Fruit fly (Drosophila melanogaster) whole organism, embryonic: Measurements from ENCODE around the gene Tango5.
A peak's percentile ranks its signal among the peaks of the same experiment; 100 is the strongest.

Experiments used
- Adf1 ChIP-seq: fragments of 200-800 bp; sonication (Bioruptor generic); IDR thresholded peaks from 2 replicates; pipeline ENCODE4 v1.3.6; 2022; ENCODE audit warnings: missing biosample characterization, missing genetic modification characterization
- B-H1 ChIP-seq: fragments of 200-800 bp; sonication (Bioruptor generic); IDR thresholded peaks from 3 replicates; pipeline ENCODE4 v1.3.6; 2022; ENCODE audit warnings: missing biosample characterization, missing genetic modification characterization
- Blimp-1 ChIP-seq: fragments of 200-800 bp; sonication (Bioruptor generic); optimal IDR thresholded peaks from 3 replicates; lab custom pipeline; 2018; ENCODE audit warnings: missing biosample characterization, missing genetic modification characterization, mild to moderate bottlenecking, moderate library complexity, missing genetic modification reagents
- Bteb2 ChIP-seq: fragments of 200-800 bp; sonication (Bioruptor generic); optimal IDR thresholded peaks from 2 replicates; lab custom pipeline; 2016; ENCODE audit warnings: missing biosample characterization, missing genetic modification characterization
- CG10431 ChIP-seq: fragments of 200-800 bp; sonication (Bioruptor generic); optimal IDR thresholded peaks from 3 replicates; lab custom pipeline; 2018; ENCODE audit warnings: missing biosample characterization, mild to moderate bottlenecking, missing genetic modification characterization
- CG12155 ChIP-seq: fragments of 200-800 bp; sonication (Bioruptor generic); optimal IDR thresholded peaks from 3 replicates; lab custom pipeline; 2016; ENCODE audit warnings: missing biosample characterization, missing genetic modification characterization
- CG12219 ChIP-seq: fragments of 200-800 bp; sonication (Bioruptor generic); optimal IDR thresholded peaks from 3 replicates; lab custom pipeline; 2018; ENCODE audit warnings: missing biosample characterization, mild to moderate bottlenecking, missing genetic modification characterization
- CG14710 ChIP-seq: fragments of 200-800 bp; sonication (Bioruptor generic); optimal IDR thresholded peaks from 3 replicates; lab custom pipeline; 2019; ENCODE audit warnings: missing biosample characterization, mild to moderate bottlenecking, missing genetic modification characterization, moderate library complexity
- CG15479 ChIP-seq: fragments of 200-800 bp; sonication (Bioruptor generic); optimal IDR thresholded peaks from 3 replicates; lab custom pipeline; 2019; ENCODE audit warnings: missing biosample characterization, mild to moderate bottlenecking, missing genetic modification characterization, moderate library complexity
- CG17361 ChIP-seq: fragments of 200-800 bp; sonication (Bioruptor generic); IDR thresholded peaks from 3 replicates; pipeline ENCODE4 v1.3.6; 2022; ENCODE audit warnings: missing biosample characterization, missing genetic modification characterization
- CG17612 ChIP-seq: fragments of 200-800 bp; sonication (Bioruptor generic); IDR thresholded peaks from 2 replicates; pipeline ENCODE4 v1.3.6; 2022; ENCODE audit warnings: missing biosample characterization, missing genetic modification characterization
- CG18011 ChIP-seq: fragments of 200-800 bp; sonication (Bioruptor generic); optimal IDR thresholded peaks from 2 replicates; lab custom pipeline; 2017; ENCODE audit warnings: missing biosample characterization, missing genetic modification characterization, mild to moderate bottlenecking, moderate library complexity, missing genotype
- CG18476 ChIP-seq: fragments of 200-800 bp; sonication (Bioruptor generic); optimal IDR thresholded peaks from 2 replicates; lab custom pipeline; 2016; ENCODE audit warnings: missing biosample characterization, mild to moderate bottlenecking, missing genetic modification characterization
- CG2116 ChIP-seq: fragments of 200-800 bp; sonication (Bioruptor generic); optimal IDR thresholded peaks from 3 replicates; lab custom pipeline; 2018; ENCODE audit warnings: missing biosample characterization, mild to moderate bottlenecking, missing genetic modification characterization
- CG2202 ChIP-seq: fragments of 200-800 bp; sonication (Bioruptor generic); optimal IDR thresholded peaks from 2 replicates; lab custom pipeline; 2018; ENCODE audit warnings: missing biosample characterization, mild to moderate bottlenecking, missing genetic modification characterization
- CG31365 ChIP-seq: fragments of 200-800 bp; sonication (Bioruptor generic); optimal IDR thresholded peaks from 2 replicates; lab custom pipeline; 2018; ENCODE audit warnings: missing biosample characterization, mild to moderate bottlenecking, missing genetic modification characterization
- CG3407 ChIP-seq: fragments of 200-800 bp; sonication (Bioruptor generic); optimal IDR thresholded peaks from 2 replicates; lab custom pipeline; 2018; ENCODE audit warnings: missing biosample characterization, mild to moderate bottlenecking, missing genetic modification characterization
- CG3726 ChIP-seq: fragments of 200-800 bp; sonication (Bioruptor generic); IDR thresholded peaks from 3 replicates; pipeline ENCODE4, ENCODE4 v1.3.6; 2022; ENCODE audit warnings: missing biosample characterization, missing genetic modification characterization
- CG4282 ChIP-seq: fragments of 200-800 bp; sonication (Bioruptor generic); optimal IDR thresholded peaks from 2 replicates; lab custom pipeline; 2016; ENCODE audit warnings: missing biosample characterization, missing genetic modification characterization
- CG5953 ChIP-seq: fragments of 200-800 bp; sonication (Bioruptor generic); IDR thresholded peaks from 2 replicates; pipeline ENCODE4 v1.3.6; 2022; ENCODE audit warnings: missing biosample characterization, missing genetic modification characterization
- CG6813 ChIP-seq: fragments of 200-800 bp; sonication (Bioruptor generic); optimal IDR thresholded peaks from 2 replicates; lab custom pipeline; 2017; ENCODE audit warnings: missing biosample characterization, missing genetic modification characterization, mild to moderate bottlenecking, moderate library complexity, missing genetic modification reagents
- CG8388 ChIP-seq: fragments of 200-800 bp; sonication (Bioruptor generic); optimal IDR thresholded peaks from 2 replicates; lab custom pipeline; 2019; ENCODE audit warnings: missing biosample characterization, mild to moderate bottlenecking, missing genetic modification characterization, moderate library complexity
- CG9727 ChIP-seq: fragments of 200-800 bp; sonication (Bioruptor generic); optimal IDR thresholded peaks from 3 replicates; lab custom pipeline; 2017; ENCODE audit warnings: missing biosample characterization, mild to moderate bottlenecking, missing genetic modification characterization
- CG9876 ChIP-seq: fragments of 200-800 bp; sonication (Bioruptor generic); optimal IDR thresholded peaks from 2 replicates; lab custom pipeline; 2016; ENCODE audit warnings: missing biosample characterization, missing genetic modification characterization
- CTCF ChIP-seq: fragments of 200-800 bp; sonication (Bioruptor generic); optimal IDR thresholded peaks from 2 replicates; lab custom pipeline; 2017; ENCODE audit warnings: missing biosample characterization, mild to moderate bottlenecking, missing genetic modification characterization, moderate library complexity
- CrebB ChIP-seq: fragments of 200-800 bp; sonication (Bioruptor generic); optimal IDR thresholded peaks from 3 replicates; lab custom pipeline; 2018; ENCODE audit warnings: missing biosample characterization, mild to moderate bottlenecking, missing genetic modification characterization
- Dfd ChIP-seq, 2 experiments: fragments of >200 bp; optimal IDR thresholded peaks; 2 replicates each; lab custom pipeline; 2017; ENCODE audit warnings: missing biosample characterization in 2 of 2, missing genetic modification characterization in 2 of 2
- Doc3 ChIP-seq: fragments of 200-800 bp; sonication (Bioruptor generic); IDR thresholded peaks from 3 replicates; pipeline ENCODE4 v1.3.6; 2022; ENCODE audit warnings: missing biosample characterization, missing genetic modification characterization; ENCODE audit not compliant: partially characterized antibody
- Drgx ChIP-seq: fragments of 200-800 bp; sonication (Bioruptor generic); IDR thresholded peaks from 2 replicates; pipeline ENCODE4 v1.3.6; 2022; ENCODE audit warnings: missing biosample characterization, missing genetic modification characterization
- Ets65A ChIP-seq: fragments of 200-800 bp; sonication (Bioruptor generic); peaks from one replicate; lab custom pipeline; 2016; ENCODE audit warnings: missing biosample characterization, missing genetic modification characterization
- HmgD ChIP-seq: fragments of 200-800 bp; sonication (Bioruptor generic); optimal IDR thresholded peaks from 3 replicates; lab custom pipeline; 2016; ENCODE audit warnings: missing biosample characterization, missing genetic modification characterization
- HmgZ ChIP-seq: fragments of 200-800 bp; sonication (Bioruptor generic); optimal IDR thresholded peaks from 2 replicates; lab custom pipeline; 2018; ENCODE audit warnings: missing biosample characterization, mild to moderate bottlenecking, missing genetic modification characterization
- Lim3 ChIP-seq: fragments of 200-800 bp; sonication (Bioruptor generic); IDR thresholded peaks from 2 replicates; pipeline ENCODE4 v1.3.6; 2022; ENCODE audit warnings: missing biosample characterization, missing genetic modification characterization
- MESR4 ChIP-seq: fragments of 200-800 bp; sonication (Bioruptor generic); optimal IDR thresholded peaks from 2 replicates; lab custom pipeline; 2018; ENCODE audit warnings: missing biosample characterization, mild to moderate bottlenecking, missing genetic modification characterization, moderate library complexity
- Nf-YC ChIP-seq: fragments of 200-800 bp; optimal IDR thresholded peaks from 3 replicates; lab custom pipeline; 2019; ENCODE audit warnings: missing biosample characterization, mild to moderate bottlenecking, missing genetic modification characterization, moderate library complexity
- amos ChIP-seq: fragments of 200-800 bp; sonication (Bioruptor generic); IDR thresholded peaks from 2 replicates; pipeline ENCODE4 v1.3.6; 2022; ENCODE audit warnings: missing biosample characterization, missing genetic modification characterization; ENCODE audit not compliant: partially characterized antibody
- ato ChIP-seq: fragments of 200-800 bp; sonication (Bioruptor generic); IDR thresholded peaks from 2 replicates; pipeline ENCODE4 v1.3.6; 2022; ENCODE audit warnings: missing biosample characterization, missing genetic modification characterization; ENCODE audit not compliant: partially characterized antibody
- bab2 ChIP-seq: fragments of 200-800 bp; sonication (Bioruptor generic); optimal IDR thresholded peaks from 2 replicates; lab custom pipeline; 2016; ENCODE audit warnings: missing biosample characterization, missing genetic modification characterization
- cad ChIP-seq: fragments of >200 bp; optimal IDR thresholded peaks from 2 replicates; lab custom pipeline; 2017; ENCODE audit warnings: missing biosample characterization, missing genetic modification characterization
- chn ChIP-seq: fragments of 200-800 bp; sonication (Bioruptor generic); optimal IDR thresholded peaks from 2 replicates; lab custom pipeline; 2016; ENCODE audit warnings: missing biosample characterization, missing genetic modification characterization
- croc ChIP-seq: fragments of 200-800 bp; sonication (Bioruptor generic); conservative IDR thresholded peaks from 3 replicates; pipeline ENCODE4 v1.3.6; 2022; ENCODE audit warnings: missing biosample characterization, missing genetic modification characterization
- kah ChIP-seq: fragments of 200-800 bp; sonication (Bioruptor generic); optimal IDR thresholded peaks from 2 replicates; lab custom pipeline; 2018; ENCODE audit warnings: missing biosample characterization, mild to moderate bottlenecking, missing genetic modification characterization
- maf-S ChIP-seq: fragments of 200-800 bp; sonication (Bioruptor generic); optimal IDR thresholded peaks from 2 replicates; lab custom pipeline; 2016; ENCODE audit warnings: missing biosample characterization, missing genetic modification characterization
- pho ChIP-seq: fragments of 200-800 bp; sonication (Bioruptor generic); optimal IDR thresholded peaks from 2 replicates; lab custom pipeline; 2016; ENCODE audit warnings: missing biosample characterization, missing genetic modification characterization
- phol ChIP-seq: fragments of 200-800 bp; sonication (Bioruptor generic); optimal IDR thresholded peaks from 3 replicates; lab custom pipeline; 2018; ENCODE audit warnings: missing biosample characterization, mild to moderate bottlenecking, missing genetic modification characterization, moderate library complexity
- prd ChIP-seq, 3 experiments: fragments of >200 bp in 2 of 3; fragments of 200-800 bp in 1 of 3; sonication (Bioruptor generic) in 1 of 3; optimal IDR thresholded peaks in 2 of 3; IDR thresholded peaks in 1 of 3; 2 replicates in 2 of 3; 3 replicates in 1 of 3; pipeline versions ENCODE4 v1.3.6 to Lab custom; 2017 to 2022; ENCODE audit warnings: missing biosample characterization in 1 of 3, missing genetic modification characterization in 1 of 3
- sd ChIP-seq: fragments of 200-800 bp; sonication (Bioruptor generic); optimal IDR thresholded peaks from 3 replicates; lab custom pipeline; 2018; ENCODE audit warnings: missing biosample characterization, mild to moderate bottlenecking, missing genetic modification characterization, moderate library complexity
- slou ChIP-seq: fragments of 200-800 bp; sonication (Bioruptor generic); optimal IDR thresholded peaks from 3 replicates; lab custom pipeline; 2016; ENCODE audit warnings: missing biosample characterization, missing genetic modification characterization
- sr ChIP-seq: fragments of 200-800 bp; sonication (Bioruptor generic); IDR thresholded peaks from 3 replicates; pipeline ENCODE4 v1.3.6; 2022; ENCODE audit warnings: missing biosample characterization, missing genetic modification characterization
- stc ChIP-seq: fragments of 200-800 bp; sonication (Bioruptor generic); IDR thresholded peaks from 2 replicates; pipeline ENCODE4 v1.3.6; 2022; ENCODE audit warnings: missing biosample characterization, missing genetic modification characterization
- toy ChIP-seq: fragments of 200-800 bp; sonication (Bioruptor generic); IDR thresholded peaks from 2 replicates; pipeline ENCODE4 v1.3.6; 2022; ENCODE audit warnings: missing biosample characterization, missing genetic modification characterization
- usp ChIP-seq: fragments of >200 bp; optimal IDR thresholded peaks from 2 replicates; lab custom pipeline; 2017; ENCODE audit warnings: missing biosample characterization, missing genetic modification characterization

Tango5 gene

DNA sequence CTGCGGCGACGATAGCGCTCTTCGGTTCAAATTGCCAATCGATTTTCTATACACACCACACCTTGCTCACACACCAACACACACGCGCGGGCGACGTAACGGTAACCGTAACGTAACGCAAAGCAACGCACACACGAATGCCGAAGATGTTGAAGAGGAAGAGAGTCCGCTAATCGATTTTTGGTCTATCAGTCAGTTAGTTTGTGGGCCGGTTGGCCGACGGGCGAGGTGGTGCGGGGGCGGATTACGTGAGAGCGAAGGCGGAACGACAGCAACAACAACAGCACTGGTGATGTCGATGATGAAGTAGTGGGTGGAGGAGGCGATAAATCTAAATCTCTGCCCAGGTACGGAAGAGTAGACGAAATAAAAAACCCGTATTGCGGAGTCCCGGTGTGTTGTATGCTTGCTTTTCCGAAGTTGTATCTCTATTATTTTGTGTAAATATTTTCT, 19.9 kb downstream of the Tango5 start, which contains the start of gene ras (continued):
- TF ChIP-seq sd, result peak; percentile 9
- TF ChIP-seq croc (GFP tag; lab: Robert Waterston, UW), result no peak
- no peak for TF ChIP-seq Lim3 (GFP tag; lab: Robert Waterston, UW)
- TF ChIP-seq CG17612 (GFP tag; lab: Robert Waterston, UW), result no peak
- TF ChIP-seq CG3726 (GFP tag; lab: Robert Waterston, UW), result no peak
- TF ChIP-seq usp (GFP tag; lab: Kevin White, UChicago), result no peak
- no peak for TF ChIP-seq bab2 (GFP tag; lab: Kevin White, UChicago)
- TF ChIP-seq CG17361 (GFP tag; lab: Robert Waterston, UW), result no peak
- TF ChIP-seq CG4282 (GFP tag; lab: Kevin White, UChicago), result no peak
- peak; percentile 27 for TF ChIP-seq HmgZ (tag; lab: Kevin White, UChicago)
- no peak for TF ChIP-seq phol (tag; lab: Kevin White, UChicago)
- no peak for TF ChIP-seq Dfd (GFP tag; optimal IDR thresholded peaks at IDR 0.05; lab: Kevin White, UChicago)
- TF ChIP-seq ato, result no peak
- TF ChIP-seq CG12155 (GFP tag; lab: Kevin White, UChicago), result no peak
- TF ChIP-seq CG2116 (GFP tag; lab: Kevin White, UChicago), result no peak
- no peak for TF ChIP-seq CG18011 (GFP tag; lab: Kevin White, UChicago)
- no peak for TF ChIP-seq Doc3
- TF ChIP-seq MESR4 (GFP tag; lab: Kevin White, UChicago), result no peak
- no peak for TF ChIP-seq pho (GFP tag; lab: Kevin White, UChicago)
- TF ChIP-seq Blimp-1 (GFP tag; lab: Kevin White, UChicago), result no peak
- no peak for TF ChIP-seq cad (GFP tag; lab: Kevin White, UChicago)
- no peak for TF ChIP-seq slou (GFP tag; lab: Kevin White, UChicago)
- TF ChIP-seq Ets65A (GFP tag; lab: Kevin White, UChicago), result no peak
- no peak for TF ChIP-seq CG8388 (GFP tag; lab: Kevin White, UChicago)
- TF ChIP-seq CG18476, result no peak
- no peak; the same call in 1 of the 2 replicates for TF ChIP-seq Adf1 (GFP tag; lab: Robert Waterston, UW)
- peak; percentile 35 for TF ChIP-seq chn
- no peak for TF ChIP-seq CG5953 (GFP tag; lab: Robert Waterston, UW)
- TF ChIP-seq HmgD (GFP tag; lab: Kevin White, UChicago), result no peak
- TF ChIP-seq maf-S (GFP tag; lab: Kevin White, UChicago), result no peak
- no peak for TF ChIP-seq Drgx (GFP tag; lab: Robert Waterston, UW)
- no peak for TF ChIP-seq CG14710 (tag; lab: Kevin White, UChicago)
- TF ChIP-seq CG3407, result no peak
- no peak for TF ChIP-seq Bteb2 (GFP tag; lab: Kevin White, UChicago)
- TF ChIP-seq CG15479 (GFP tag; lab: Kevin White, UChicago), result peak; percentile 22
- no peak for TF ChIP-seq amos
- peak; percentile 80 for TF ChIP-seq sr (GFP tag; lab: Robert Waterston, UW)
- TF ChIP-seq CG6813 (GFP tag; lab: Kevin White, UChicago), result no peak
- no peak for TF ChIP-seq CG31365 (tag; lab: Kevin White, UChicago)
- no peak for TF ChIP-seq CTCF (GFP tag; lab: Kevin White, UChicago)
- TF ChIP-seq prd (optimal IDR thresholded peaks at IDR 0.05; lab: Kevin White, UChicago), result no peak
- TF ChIP-seq prd (GFP tag; IDR thresholded peaks at IDR 0.05; lab: Robert Waterston, UW), result no peak
- no peak for TF ChIP-seq Nf-YC (tag; lab: Kevin White, UChicago)
- no peak for TF ChIP-seq CG9727 (GFP tag; lab: Kevin White, UChicago)
- no peak for TF ChIP-seq CG10431 (GFP tag; lab: Kevin White, UChicago)
- TF ChIP-seq kah (GFP tag; lab: Kevin White, UChicago), result no peak
- no peak for TF ChIP-seq CG12219 (GFP tag; lab: Kevin White, UChicago)
- no peak for TF ChIP-seq stc (GFP tag; lab: Robert Waterston, UW)
- no peak for TF ChIP-seq CG2202
- TF ChIP-seq B-H1 (GFP tag; lab: Robert Waterston, UW), result no peak
- TF ChIP-seq toy (GFP tag; lab: Robert Waterston, UW), result no peak
- TF ChIP-seq CrebB, result no peak
- TF ChIP-seq CG9876 (GFP tag; lab: Kevin White, UChicago), result no peak
